Fruit fly (Drosophila melanogaster) whole organism, prepupa: ENCODE data around the gene enc.

Experiments used
- Blimp-1 ChIP-seq: fragments of 200-800 bp; sonication (Bioruptor generic); optimal IDR thresholded peaks from 3 replicates; lab custom pipeline; 2017; ENCODE audit warnings: missing biosample characterization, missing genetic modification characterization, mild to moderate bottlenecking, moderate library complexity, missing genetic modification reagents
- CG10631 ChIP-seq: fragments of 200-800 bp; sonication (Bioruptor generic); optimal IDR thresholded peaks from 2 replicates; lab custom pipeline; 2016; ENCODE audit warnings: missing biosample characterization, missing genetic modification characterization
- CG10669 ChIP-seq: fragments of 200-800 bp; sonication (Bioruptor generic); optimal IDR thresholded peaks from 3 replicates; lab custom pipeline; 2018; ENCODE audit warnings: missing biosample characterization, mild to moderate bottlenecking, missing genetic modification characterization, moderate library complexity
- CG11294 ChIP-seq: fragments of 200-800 bp; sonication (Bioruptor generic); IDR thresholded peaks from 2 replicates; pipeline ENCODE4 v1.3.6; 2022; ENCODE audit warnings: missing biosample characterization, missing genetic modification characterization
- CG11762 ChIP-seq: fragments of 200-800 bp; sonication (Bioruptor generic); optimal IDR thresholded peaks from 3 replicates; lab custom pipeline; 2016; ENCODE audit warnings: missing biosample characterization, missing genetic modification characterization; ENCODE audit not compliant: insufficient read depth
- CG11902 ChIP-seq: fragments of 200-800 bp; sonication (Bioruptor generic); optimal IDR thresholded peaks from 3 replicates; lab custom pipeline; 2016; ENCODE audit warnings: missing biosample characterization, missing genetic modification characterization
- CG1621 ChIP-seq: fragments of 200-800 bp; sonication (Bioruptor generic); optimal IDR thresholded peaks from 3 replicates; lab custom pipeline; 2018; ENCODE audit warnings: missing biosample characterization, mild to moderate bottlenecking, missing genetic modification characterization
- CG16779 ChIP-seq: fragments of 200-800 bp; sonication (Bioruptor generic); optimal IDR thresholded peaks from 3 replicates; lab custom pipeline; 2017; ENCODE audit warnings: missing biosample characterization, mild to moderate bottlenecking, missing genetic modification characterization
- CG3032 ChIP-seq: fragments of 200-800 bp; optimal IDR thresholded peaks from 2 replicates; lab custom pipeline; 2019; ENCODE audit warnings: missing biosample characterization, mild to moderate bottlenecking, missing genetic modification characterization, moderate library complexity
- CG31627 ChIP-seq: fragments of 200-800 bp; sonication (Bioruptor generic); optimal IDR thresholded peaks from 3 replicates; lab custom pipeline; 2016; ENCODE audit warnings: missing biosample characterization, missing genetic modification characterization
- CG32006 ChIP-seq: fragments of 200-800 bp; sonication (Bioruptor generic); optimal IDR thresholded peaks from 3 replicates; lab custom pipeline; 2017; ENCODE audit warnings: missing biosample characterization, mild to moderate bottlenecking, missing genetic modification characterization
- CG34406 ChIP-seq: fragments of 200-800 bp; sonication (Bioruptor generic); optimal IDR thresholded peaks from 3 replicates; lab custom pipeline; 2016; ENCODE audit warnings: missing biosample characterization, missing genetic modification characterization
- CG3919 ChIP-seq: fragments of 200-800 bp; sonication (Bioruptor generic); optimal IDR thresholded peaks from 3 replicates; lab custom pipeline; 2016; ENCODE audit warnings: missing biosample characterization, missing genetic modification characterization
- CG6163 ChIP-seq: fragments of 200-800 bp; sonication (Bioruptor generic); IDR thresholded peaks from 3 replicates; pipeline ENCODE4 v1.3.6; 2022; ENCODE audit warnings: missing biosample characterization, missing genetic modification characterization
- CG6276 ChIP-seq: fragments of 200-800 bp; sonication (Bioruptor generic); optimal IDR thresholded peaks from 2 replicates; lab custom pipeline; 2017; ENCODE audit warnings: missing biosample characterization, mild to moderate bottlenecking, missing genetic modification characterization
- CG6808 ChIP-seq: fragments of 200-800 bp; sonication (Bioruptor generic); optimal IDR thresholded peaks from 3 replicates; lab custom pipeline; 2017; ENCODE audit warnings: missing biosample characterization, missing genetic modification characterization, mild to moderate bottlenecking, moderate library complexity, missing genetic modification reagents
- CG6854 ChIP-seq: fragments of 200-800 bp; sonication (Bioruptor generic); optimal IDR thresholded peaks from 2 replicates; lab custom pipeline; 2017; ENCODE audit warnings: missing biosample characterization, mild to moderate bottlenecking, missing genetic modification characterization
- CG8119 ChIP-seq: fragments of 200-800 bp; sonication (Bioruptor generic); IDR thresholded peaks from 3 replicates; pipeline ENCODE4 v1.3.6; 2022; ENCODE audit warnings: missing biosample characterization, missing genetic modification characterization
- CG8319 ChIP-seq: fragments of 200-800 bp; sonication (Bioruptor generic); optimal IDR thresholded peaks from 3 replicates; lab custom pipeline; 2016; ENCODE audit warnings: missing biosample characterization, missing genetic modification characterization
- CG8632 ChIP-seq: fragments of 200-800 bp; sonication (Bioruptor generic); optimal IDR thresholded peaks from 3 replicates; lab custom pipeline; 2016; ENCODE audit warnings: missing biosample characterization, missing genetic modification characterization
- CG9139 ChIP-seq: fragments of 200-800 bp; sonication (Bioruptor generic); optimal IDR thresholded peaks from 3 replicates; lab custom pipeline; 2017; ENCODE audit warnings: missing biosample characterization, mild to moderate bottlenecking, missing genetic modification characterization
- Eip75B ChIP-seq: fragments of 200-800 bp; sonication (Bioruptor generic); optimal IDR thresholded peaks from 3 replicates; lab custom pipeline; 2016; ENCODE audit warnings: missing biosample characterization, missing genetic modification characterization
- Eip78C ChIP-seq: fragments of 200-800 bp; sonication (Bioruptor generic); peaks from one replicate; lab custom pipeline; 2016; ENCODE audit warnings: missing biosample characterization, missing genetic modification characterization
- Eip93F ChIP-seq: fragments of 200-800 bp; sonication (Bioruptor generic); optimal IDR thresholded peaks from 2 replicates; lab custom pipeline; 2016; ENCODE audit warnings: missing biosample characterization, mild to moderate bottlenecking, missing genetic modification characterization
- Ets96B ChIP-seq: fragments of 200-800 bp; optimal IDR thresholded peaks from 2 replicates; lab custom pipeline; 2019; ENCODE audit warnings: missing biosample characterization, mild to moderate bottlenecking, missing genetic modification characterization, moderate library complexity
- Gug ChIP-seq: fragments of 200-800 bp; sonication (Bioruptor generic); IDR thresholded peaks from 2 replicates; pipeline ENCODE4 v1.3.6; 2022; ENCODE audit warnings: missing biosample characterization, missing genetic modification characterization
- Hr38 ChIP-seq: sonication (Bioruptor generic); optimal IDR thresholded peaks from 2 replicates; lab custom pipeline; 2016; ENCODE audit warnings: missing biosample characterization, missing genetic modification characterization
- Hr4 ChIP-seq: fragments of 200-800 bp; sonication (Bioruptor generic); optimal IDR thresholded peaks from 3 replicates; lab custom pipeline; 2016; ENCODE audit warnings: missing biosample characterization, missing genetic modification characterization
- Met ChIP-seq: fragments of 200-800 bp; sonication (Bioruptor generic); optimal IDR thresholded peaks from 3 replicates; lab custom pipeline; 2016; ENCODE audit warnings: missing biosample characterization, missing genetic modification characterization
- OdsH ChIP-seq: fragments of 200-800 bp; sonication (Bioruptor generic); optimal IDR thresholded peaks from 3 replicates; lab custom pipeline; 2016; ENCODE audit warnings: missing biosample characterization, missing genetic modification characterization
- Sox102F ChIP-seq: fragments of 200-800 bp; sonication (Bioruptor generic); optimal IDR thresholded peaks from 2 replicates; lab custom pipeline; 2016; ENCODE audit warnings: missing biosample characterization, mild to moderate bottlenecking, missing genetic modification characterization
- Sox14 ChIP-seq: fragments of 200-800 bp; sonication (Bioruptor generic); optimal IDR thresholded peaks from 3 replicates; lab custom pipeline; 2016; ENCODE audit warnings: missing biosample characterization, missing genetic modification characterization
- Sox15 ChIP-seq: fragments of 200-800 bp; sonication (Bioruptor generic); optimal IDR thresholded peaks from 3 replicates; lab custom pipeline; 2016; ENCODE audit warnings: missing biosample characterization, missing genetic modification characterization
- acj6 ChIP-seq: fragments of 200-800 bp; sonication (Bioruptor generic); optimal IDR thresholded peaks from 3 replicates; lab custom pipeline; 2016; ENCODE audit warnings: missing biosample characterization, missing genetic modification characterization
- cyc ChIP-seq: fragments of 200-800 bp; sonication (Bioruptor generic); optimal IDR thresholded peaks from 3 replicates; lab custom pipeline; 2016; ENCODE audit warnings: missing biosample characterization, missing genetic modification characterization
- dsx ChIP-seq: fragments of 200-800 bp; optimal IDR thresholded peaks from 3 replicates; lab custom pipeline; 2019; ENCODE audit warnings: missing biosample characterization, mild to moderate bottlenecking, missing genetic modification characterization, moderate library complexity; ENCODE audit not compliant: poor library complexity, severe bottlenecking
- eg ChIP-seq: fragments of 200-800 bp; sonication (Bioruptor generic); IDR thresholded peaks from 3 replicates; pipeline ENCODE4 v1.3.6; 2022; ENCODE audit warnings: missing biosample characterization, missing genetic modification characterization
- fd59A ChIP-seq: fragments of 200-800 bp; sonication (Bioruptor generic); optimal IDR thresholded peaks from 2 replicates; lab custom pipeline; 2017; ENCODE audit warnings: missing biosample characterization, mild to moderate bottlenecking, missing genetic modification characterization, missing genetic modification reagents
- fd85E ChIP-seq: fragments of 200-800 bp; sonication (Bioruptor generic); optimal IDR thresholded peaks from 3 replicates; lab custom pipeline; 2016; ENCODE audit warnings: missing biosample characterization, missing genetic modification characterization
- fkh ChIP-seq: fragments of 200-800 bp; sonication (Bioruptor generic); optimal IDR thresholded peaks from 3 replicates; lab custom pipeline; 2017; ENCODE audit warnings: missing biosample characterization, mild to moderate bottlenecking, missing genetic modification characterization, moderate library complexity
- lz ChIP-seq: fragments of 200-800 bp; sonication (Bioruptor generic); optimal IDR thresholded peaks from 3 replicates; lab custom pipeline; 2016; ENCODE audit warnings: missing biosample characterization, missing genetic modification characterization
- net ChIP-seq: fragments of 200-800 bp; sonication (Bioruptor generic); optimal IDR thresholded peaks from 3 replicates; lab custom pipeline; 2016; ENCODE audit warnings: missing biosample characterization, missing genetic modification characterization
- pdm3 ChIP-seq: fragments of 200-800 bp; sonication (Bioruptor generic); optimal IDR thresholded peaks from 3 replicates; lab custom pipeline; 2016; ENCODE audit warnings: missing biosample characterization, missing genetic modification characterization
- salr ChIP-seq, 2 experiments: fragments of 200-800 bp; sonication (Bioruptor generic); optimal IDR thresholded peaks; 3 replicates each; lab custom pipeline; 2016 to 2018; ENCODE audit warnings: missing biosample characterization in 2 of 2, missing genetic modification characterization in 2 of 2, mild to moderate bottlenecking in 1 of 2
- ss ChIP-seq, 2 experiments: fragments of 200-800 bp; sonication (Bioruptor generic); optimal IDR thresholded peaks; 2 replicates in 1 of 2; 3 replicates in 1 of 2; lab custom pipeline; 2017 to 2018; ENCODE audit warnings: mild to moderate bottlenecking in 2 of 2, missing biosample characterization in 2 of 2, missing genetic modification characterization in 2 of 2, moderate library complexity in 1 of 2
- svp ChIP-seq: fragments of 200-800 bp; sonication (Bioruptor generic); peaks from one replicate; lab custom pipeline; 2016; ENCODE audit warnings: missing biosample characterization, missing genetic modification characterization
- topi ChIP-seq: fragments of 200-800 bp; sonication (Bioruptor generic); optimal IDR thresholded peaks from 3 replicates; lab custom pipeline; 2016; ENCODE audit warnings: missing biosample characterization, missing genetic modification characterization
- vri ChIP-seq: fragments of 200-800 bp; sonication (Bioruptor generic); optimal IDR thresholded peaks from 3 replicates; lab custom pipeline; 2016; ENCODE audit warnings: missing biosample characterization, mild to moderate bottlenecking, missing genetic modification characterization

enc gene

DNA sequence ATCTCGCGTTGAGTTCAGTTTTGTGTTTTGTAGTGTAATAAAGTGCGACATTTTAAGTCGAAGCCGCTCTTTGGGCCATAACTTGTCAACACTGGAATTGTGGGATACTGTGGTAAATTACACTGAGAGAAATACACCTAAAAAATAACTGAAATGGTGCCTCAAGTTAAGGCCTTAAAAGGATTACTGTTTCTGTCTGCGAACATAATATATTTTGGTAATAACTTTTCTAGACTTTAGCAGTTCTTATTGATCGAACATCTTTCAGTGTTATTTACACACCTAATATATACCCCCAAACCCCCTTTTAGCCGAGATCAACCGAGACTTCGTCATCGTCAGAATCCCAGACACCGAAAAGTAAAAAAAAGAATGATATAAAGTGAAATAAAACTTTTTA, 33.4 kb downstream of the enc start (continued):
- TF ChIP-seq Ets96B (tag; lab: Kevin White, UChicago) (peak; percentile 58), CG10631 (GFP tag; lab: Kevin White, UChicago) (peak; percentile 44), salr (GFP tag; optimal IDR thresholded peaks at IDR 0.05; lab: Kevin White, UChicago) (peak in 1 of 2 experiments; percentile 44), CG8119 (no peak), fd85E (GFP tag; lab: Kevin White, UChicago) (no peak), CG1621 (tag; lab: Kevin White, UChicago) (peak; percentile 49), CG32006 (GFP tag; lab: Kevin White, UChicago) (peak; percentile 32), CG3032 (peak; percentile 56), CG6854 (GFP tag; lab: Kevin White, UChicago) (no peak), Eip75B (peak; percentile 45), Met (GFP tag; lab: Kevin White, UChicago) (peak; percentile 16), Sox14 (peak; percentile 21), vri (no peak), Hr38 (GFP tag; lab: Kevin White, UChicago) (no peak), CG9139 (no peak), CG34406 (GFP tag; lab: Kevin White, UChicago) (peak; percentile 51), Eip78C (GFP tag; lab: Kevin White, UChicago) (peak; percentile 81), pdm3 (GFP tag; lab: Kevin White, UChicago) (peak; percentile 44), cyc (GFP tag; lab: Kevin White, UChicago) (peak; percentile 44), Blimp-1 (GFP tag; lab: Kevin White, UChicago) (no peak), Gug (no peak), CG11294 (no peak), CG31627 (GFP tag; lab: Kevin White, UChicago) (peak; percentile 35), dsx (peak; percentile 43), CG10669 (GFP tag; lab: Kevin White, UChicago) (peak; percentile 55), CG3919 (peak; percentile 52), Eip93F (GFP tag; lab: Kevin White, UChicago) (no peak), topi (GFP tag; lab: Kevin White, UChicago) (peak; percentile 50), lz (GFP tag; lab: Kevin White, UChicago) (peak; percentile 46), CG6276 (GFP tag; lab: Kevin White, UChicago) (no peak), fd59A (GFP tag; lab: Kevin White, UChicago) (peak; percentile 54), CG8319 (GFP tag; lab: Kevin White, UChicago) (peak; percentile 39), eg (GFP tag; lab: Robert Waterston, UW) (no peak), CG8632 (GFP tag; lab: Kevin White, UChicago) (peak; percentile 17), CG11902 (peak; percentile 40), CG6808 (peak; percentile 7), Hr4 (GFP tag; lab: Kevin White, UChicago) (no peak), OdsH (GFP tag; lab: Kevin White, UChicago) (peak; percentile 48), CG11762 (no peak), fkh (GFP tag; lab: Kevin White, UChicago) (no peak), svp (no peak), Sox102F (GFP tag; lab: Kevin White, UChicago) (peak; percentile 45), acj6 (peak; percentile 31)

DNA sequence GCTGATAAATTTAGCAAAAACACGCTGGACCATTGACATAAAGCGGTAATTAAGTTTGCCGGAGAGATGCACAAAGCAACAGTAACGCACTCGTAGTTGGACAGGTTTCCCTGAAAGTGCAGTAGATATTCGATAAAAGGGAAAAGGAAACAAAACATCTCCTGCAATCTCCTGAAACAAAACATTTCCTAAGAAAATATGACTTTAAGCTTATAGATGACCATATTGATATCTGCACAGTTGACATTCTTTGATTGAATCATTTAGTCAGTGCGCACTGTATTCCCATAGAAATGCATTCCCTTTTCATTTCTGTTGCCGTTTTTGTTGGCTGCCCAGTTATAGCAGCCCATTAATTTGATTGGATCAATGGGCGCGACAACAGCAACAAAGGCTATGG, 34.4 kb downstream of the enc start:
- TF ChIP-seq Ets96B (tag; lab: Kevin White, UChicago) (peak; percentile 22), CG8632 (GFP tag; lab: Kevin White, UChicago) (peak; percentile 67), topi (GFP tag; lab: Kevin White, UChicago) (peak; percentile 13), Sox15 (GFP tag; lab: Kevin White, UChicago) (peak; percentile 73), Eip93F (GFP tag; lab: Kevin White, UChicago) (no peak), CG3919 (peak; percentile 56), CG16779 (no peak), CG11902 (peak; percentile 9), CG8319 (GFP tag; lab: Kevin White, UChicago) (peak; percentile 23), CG6808 (peak; percentile 64), Hr38 (GFP tag; lab: Kevin White, UChicago) (no peak), net (GFP tag; lab: Kevin White, UChicago) (peak; percentile 69), ss (GFP tag; optimal IDR thresholded peaks at IDR 0.05; lab: Kevin White, UChicago) (peak; percentile 19 to 82), CG10669 (GFP tag; lab: Kevin White, UChicago) (peak; percentile 59), Sox102F (GFP tag; lab: Kevin White, UChicago) (peak; percentile 30), fd85E (GFP tag; lab: Kevin White, UChicago) (no peak), Gug (peak; percentile 31; the same call in 1 of the 2 replicates), CG6163 (peak; percentile 88), CG32006 (GFP tag; lab: Kevin White, UChicago) (peak; percentile 59), CG6854 (GFP tag; lab: Kevin White, UChicago) (no peak), Met (GFP tag; lab: Kevin White, UChicago) (peak; percentile 42), Eip75B (peak; percentile 62), cyc (GFP tag; lab: Kevin White, UChicago) (peak; percentile 30), svp (peak; percentile 74), CG9139 (peak; percentile 38), CG1621 (tag; lab: Kevin White, UChicago) (peak; percentile 81), pdm3 (GFP tag; lab: Kevin White, UChicago) (peak; percentile 79), dsx (peak; percentile 80)
